Worm (Caenorhabditis elegans): ENCODE results near the gene F31F4.17.

- TF ChIP-seq nhr-12 (tag; optimal IDR thresholded peaks at IDR 0.05) (no peak), unc-62 (GFP tag; optimal IDR thresholded peaks at IDR 0.05) (no peak), nhr-237 (tag; optimal IDR thresholded peaks at IDR 0.05) (no peak), nhr-76 (tag; optimal IDR thresholded peaks at IDR 0.05) (no peak), zip-8 (tag; optimal IDR thresholded peaks at IDR 0.05) (no peak), ztf-11 (tag; optimal IDR thresholded peaks at IDR 0.05) (no peak), unc-120 (tag; optimal IDR thresholded peaks at IDR 0.05; ENCODE audit: poor library complexity, severe bottlenecking) (no peak)
Observed at ce11 chrV:660210-660609, at the start of gene F31F4.17.
